Comparison of ENCODE assay signal across 4 fruit fly cellular contexts in genomic region chrX:7004101-7004700, dm6.
A peak's percentile ranks its signal among the peaks of the same experiment; 100 is the strongest.
TF ChIP-seq lines count a peak whose summit lies in the region.

No protein-coding gene starts in this region.

- TF ChIP-seq CTCF in whole organism, embryonic (GFP tag; optimal IDR thresholded peaks at IDR 0.05; lab: Kevin White, UChicago), result peak; percentile 30

TF ChIP-seq in whole organism, adult, 20 proteins besides CTCF, POLR2A, EP300 and RAD21:
- TF ChIP-seq pad (GFP tag; optimal IDR thresholded peaks at IDR 0.05; lab: Kevin White, UChicago) (peak; percentile 30), Mnt (GFP tag; optimal IDR thresholded peaks at IDR 0.05; lab: Kevin White, UChicago) (peak; percentile 26), Clk (GFP tag; optimal IDR thresholded peaks at IDR 0.05; lab: Kevin White, UChicago) (no peak), CG1620 (GFP tag; optimal IDR thresholded peaks at IDR 0.05; lab: Kevin White, UChicago) (peak; percentile 38), CG7101 (tag; optimal IDR thresholded peaks at IDR 0.05; lab: Kevin White, UChicago) (peak; percentile 54), cic (GFP tag; optimal IDR thresholded peaks at IDR 0.05; lab: Kevin White, UChicago) (no peak), Crg-1 (GFP tag; optimal IDR thresholded peaks at IDR 0.05; lab: Kevin White, UChicago) (peak; percentile 45), toe (GFP tag; optimal IDR thresholded peaks at IDR 0.05; lab: Kevin White, UChicago) (no peak), cnc (optimal IDR thresholded peaks at IDR 0.05; lab: Kevin White, UChicago) (no peak), CG7045 (GFP tag; optimal IDR thresholded peaks at IDR 0.05; lab: Kevin White, UChicago) (no peak), bab1 (GFP tag; optimal IDR thresholded peaks at IDR 0.05; lab: Kevin White, UChicago) (no peak), CG11617 (GFP tag; optimal IDR thresholded peaks at IDR 0.05; lab: Kevin White, UChicago) (peak; percentile 3)

TF ChIP-seq in whole organism, embryonic, 481 proteins besides CTCF, POLR2A, EP300 and RAD21 (continues in another document):
- TF ChIP-seq CG34376 (GFP tag; optimal IDR thresholded peaks at IDR 0.05; lab: Kevin White, UChicago) (peak; percentile 39), disco-r (GFP tag; optimal IDR thresholded peaks at IDR 0.05; lab: Kevin White, UChicago) (peak; percentile 81), ERR (GFP tag; optimal IDR thresholded peaks at IDR 0.05; lab: Kevin White, UChicago) (peak; percentile 48), CG17328 (GFP tag; IDR thresholded peaks at IDR 0.05; lab: Robert Waterston, UW) (peak; percentile 74), CG42726 (GFP tag; IDR thresholded peaks at IDR 0.05; lab: Robert Waterston, UW; ENCODE audit: partially characterized antibody) (no peak), CG8924 (tag; optimal IDR thresholded peaks at IDR 0.05; lab: Kevin White, UChicago) (peak; percentile 83), CG11723 (GFP tag; optimal IDR thresholded peaks at IDR 0.05; lab: Kevin White, UChicago) (peak; percentile 84), grau (tag; optimal IDR thresholded peaks at IDR 0.05; lab: Kevin White, UChicago) (peak; percentile 55), CG10462 (GFP tag; optimal IDR thresholded peaks at IDR 0.05; lab: Kevin White, UChicago) (peak; percentile 87), BEAF-32 (GFP tag; optimal IDR thresholded peaks at IDR 0.05; lab: Kevin White, UChicago) (peak; percentile 1), mld (GFP tag; IDR thresholded peaks at IDR 0.05; lab: Robert Waterston, UW; ENCODE audit: partially characterized antibody) (no peak), Antp (GFP tag; optimal IDR thresholded peaks at IDR 0.05; lab: Kevin White, UChicago) (peak; percentile 76), CG2202 (tag; optimal IDR thresholded peaks at IDR 0.05; lab: Kevin White, UChicago) (peak; percentile 97), CG31441 (GFP tag; IDR thresholded peaks at IDR 0.05; lab: Robert Waterston, UW) (peak; percentile 77), insv (GFP tag; optimal IDR thresholded peaks at IDR 0.05; lab: Kevin White, UChicago) (peak; percentile 23 to 69), CG3163 (GFP tag; optimal IDR thresholded peaks at IDR 0.05; lab: Kevin White, UChicago) (peak; percentile 74), CG4707 (GFP tag; optimal IDR thresholded peaks at IDR 0.05; lab: Kevin White, UChicago) (peak; percentile 79), CG18619 (GFP tag; optimal IDR thresholded peaks at IDR 0.05; lab: Kevin White, UChicago) (peak; percentile 82), sim (GFP tag; IDR thresholded peaks at IDR 0.05; lab: Robert Waterston, UW) (peak; percentile 81), pan (optimal IDR thresholded peaks at IDR 0.05; lab: Kevin White, UChicago) (no peak), pan (GFP tag; optimal IDR thresholded peaks at IDR 0.05 in 1 of 2, IDR thresholded peaks at IDR 0.05 in 1 of 2) (peak in 1 of 2 experiments; percentile 74), fd96Cb (tag; optimal IDR thresholded peaks at IDR 0.05; lab: Kevin White, UChicago) (peak; percentile 56), CG1647 (GFP tag; optimal IDR thresholded peaks at IDR 0.05; lab: Kevin White, UChicago) (peak; percentile 73), CG7745 (tag; optimal IDR thresholded peaks at IDR 0.05; lab: Kevin White, UChicago) (peak; percentile 95), HLH4C (GFP tag; IDR thresholded peaks at IDR 0.05; lab: Robert Waterston, UW; ENCODE audit: partially characterized antibody) (no peak), CG30403 (GFP tag; optimal IDR thresholded peaks at IDR 0.05; lab: Kevin White, UChicago) (peak; percentile 37)

TF ChIP-seq in whole organism, prepupa, 60 proteins besides CTCF, POLR2A, EP300 and RAD21:
- peak; percentile 30 for TF ChIP-seq svp (GFP tag; lab: Kevin White, UChicago)
- TF ChIP-seq Blimp-1 (GFP tag; optimal IDR thresholded peaks at IDR 0.05; lab: Kevin White, UChicago), result no peak
- TF ChIP-seq CG6854 (GFP tag; optimal IDR thresholded peaks at IDR 0.05; lab: Kevin White, UChicago), result no peak
- peak; percentile 98 for TF ChIP-seq fkh (GFP tag; optimal IDR thresholded peaks at IDR 0.05; lab: Kevin White, UChicago)
- TF ChIP-seq Met (GFP tag; optimal IDR thresholded peaks at IDR 0.05; lab: Kevin White, UChicago), result peak; percentile 3
- TF ChIP-seq acj6 (GFP tag; optimal IDR thresholded peaks at IDR 0.05; lab: Kevin White, UChicago), result no peak
- no peak for TF ChIP-seq CG3032 (tag; optimal IDR thresholded peaks at IDR 0.05; lab: Kevin White, UChicago)
- TF ChIP-seq Eip78C (GFP tag; lab: Kevin White, UChicago), result peak; percentile 31

TF ChIP-seq in whole organism, wandering third instar larva, 38 proteins besides CTCF, POLR2A, EP300 and RAD21:
- TF ChIP-seq Myc (optimal IDR thresholded peaks at IDR 0.05; lab: Kevin White, UChicago), result no peak
- no peak for TF ChIP-seq dl (GFP tag; optimal IDR thresholded peaks at IDR 0.05; lab: Kevin White, UChicago; ENCODE audit: insufficient read depth in 1 of 2, partially characterized antibody in 2 of 2)
- TF ChIP-seq Vsx2 (GFP tag; optimal IDR thresholded peaks at IDR 0.05; lab: Kevin White, UChicago; ENCODE audit: partially characterized antibody), result no peak
- TF ChIP-seq Abd-B (GFP tag; optimal IDR thresholded peaks at IDR 0.05; lab: Kevin White, UChicago), result no peak
- no peak for TF ChIP-seq woc (GFP tag; optimal IDR thresholded peaks at IDR 0.05; lab: Kevin White, UChicago)
- TF ChIP-seq rgr (GFP tag; optimal IDR thresholded peaks at IDR 0.05; lab: Kevin White, UChicago), result peak; percentile 5
- no peak for TF ChIP-seq Hnf4 (GFP tag; optimal IDR thresholded peaks at IDR 0.05; lab: Kevin White, UChicago)
- TF ChIP-seq HLH106 (tag; optimal IDR thresholded peaks at IDR 0.05; lab: Kevin White, UChicago), result no peak
- TF ChIP-seq br (GFP tag; optimal IDR thresholded peaks at IDR 0.05; lab: Kevin White, UChicago), result no peak
- no peak for TF ChIP-seq brk (GFP tag; optimal IDR thresholded peaks at IDR 0.05; lab: Kevin White, UChicago)
- TF ChIP-seq OdsH (GFP tag; optimal IDR thresholded peaks at IDR 0.05; lab: Kevin White, UChicago), result no peak
- no peak for TF ChIP-seq h (GFP tag; optimal IDR thresholded peaks at IDR 0.05; lab: Kevin White, UChicago)
- peak; percentile 56 for TF ChIP-seq sv (GFP tag; optimal IDR thresholded peaks at IDR 0.05; lab: Kevin White, UChicago)
- TF ChIP-seq CrebA (GFP tag; optimal IDR thresholded peaks at IDR 0.05; lab: Kevin White, UChicago; ENCODE audit: borderline replicate concordance), result no peak
- no peak for TF ChIP-seq Dfd (GFP tag; optimal IDR thresholded peaks at IDR 0.05; lab: Kevin White, UChicago)
